Worm (Caenorhabditis elegans) whole organism, young adult: Measurements from ENCODE around the gene ppat-1.

Experiments
- B0261.1 ChIP-seq: sonication (generic microtip); optimal IDR thresholded peaks from 2 replicates; lab custom pipeline; 2016; ENCODE audit warnings: mild to moderate bottlenecking, missing genetic modification characterization, moderate library complexity, missing compliant biosample characterization
- B0336.3 ChIP-seq: fragments of 200-800 bp; sonication (Bioruptor generic); IDR thresholded peaks from 2 replicates; pipeline ENCODE4 v1.3.6; 2022; ENCODE audit warnings: missing genetic modification characterization, missing compliant biosample characterization
- C06A6.2 ChIP-seq: fragments of 200-800 bp; sonication (Bioruptor generic); conservative IDR thresholded peaks from 2 replicates; pipeline ENCODE4 v1.3.6; 2022; ENCODE audit warnings: missing genetic modification characterization, missing compliant biosample characterization
- F10E7.11 ChIP-seq: sonication (generic microtip); optimal IDR thresholded peaks from 2 replicates; lab custom pipeline; 2017; ENCODE audit warnings: mild to moderate bottlenecking, missing genetic modification characterization, moderate library complexity, missing compliant biosample characterization
- F22D6.2 ChIP-seq: sonication (generic microtip); optimal IDR thresholded peaks from 2 replicates; lab custom pipeline; 2016; ENCODE audit warnings: mild to moderate bottlenecking, missing genetic modification characterization, missing compliant biosample characterization
- F23B12.7 ChIP-seq: sonication (generic microtip); optimal IDR thresholded peaks from 2 replicates; lab custom pipeline; 2017; ENCODE audit warnings: missing genetic modification characterization, mild to moderate bottlenecking, missing compliant biosample characterization, antibody characterized with exemption, moderate library complexity; ENCODE audit not compliant: insufficient read depth
- F37B4.10 ChIP-seq: fragments of 200-800 bp; sonication (Bioruptor generic); IDR thresholded peaks from 2 replicates; pipeline ENCODE4 v1.3.6; 2022; ENCODE audit warnings: missing genetic modification characterization, missing compliant biosample characterization
- F52B5.7 ChIP-seq: sonication (generic microtip); optimal IDR thresholded peaks from 2 replicates; lab custom pipeline; 2016; ENCODE audit warnings: mild to moderate bottlenecking, missing genetic modification characterization, missing compliant biosample characterization
- F57A8.1 ChIP-seq: fragments of 200-800 bp; sonication (Bioruptor generic); optimal IDR thresholded peaks from 2 replicates; lab custom pipeline; 2018; ENCODE audit warnings: mild to moderate bottlenecking, missing genetic modification characterization, moderate library complexity, missing compliant biosample characterization
- K11D2.4 ChIP-seq: fragments of 200-800 bp; sonication (Bioruptor generic); IDR thresholded peaks from 2 replicates; pipeline ENCODE4 v1.3.6; 2022; ENCODE audit warnings: missing genetic modification reagents, missing genetic modification characterization, missing compliant biosample characterization
- Y79H2A.3 ChIP-seq: fragments of 200-800 bp; sonication (Bioruptor generic); conservative IDR thresholded peaks from 2 replicates; pipeline ENCODE4 v1.3.6; 2022; ENCODE audit warnings: missing genetic modification reagents, missing genetic modification characterization, missing compliant biosample characterization
- Y95B8A.8 ChIP-seq: fragments of 200-800 bp; sonication (Bioruptor generic); IDR thresholded peaks from 2 replicates; pipeline ENCODE4 v1.3.6; 2022; ENCODE audit warnings: missing genetic modification reagents, missing genetic modification characterization, missing compliant biosample characterization
- aptf-3 ChIP-seq: fragments of 200-800 bp; sonication (Bioruptor generic); IDR thresholded peaks from 2 replicates; pipeline ENCODE4 v1.3.6; 2022; ENCODE audit warnings: missing genetic modification characterization, missing compliant biosample characterization
- attf-3 ChIP-seq: fragments of 200-800 bp; sonication (Bioruptor generic); conservative IDR thresholded peaks from 2 replicates; pipeline ENCODE4 v1.3.6; 2022; ENCODE audit warnings: missing genetic modification reagents, missing genetic modification characterization, missing compliant biosample characterization
- bed-2 ChIP-seq: fragments of 200-800 bp; sonication (Bioruptor generic); IDR thresholded peaks from 2 replicates; pipeline ENCODE4 v1.3.6; 2022; ENCODE audit warnings: missing genetic modification reagents, missing genetic modification characterization, missing compliant biosample characterization
- ccch-3 ChIP-seq: fragments of 200-800 bp; sonication (Bioruptor generic); optimal IDR thresholded peaks from 2 replicates; lab custom pipeline; 2018; ENCODE audit warnings: mild to moderate bottlenecking, missing genetic modification characterization, missing compliant biosample characterization
- cebp-1 ChIP-seq, 2 experiments: fragments of 200-800 bp in 1 of 2; sonication (Bioruptor generic) in 1 of 2; sonication (generic microtip) in 1 of 2; IDR thresholded peaks in 1 of 2; optimal IDR thresholded peaks in 1 of 2; 2 replicates each; pipeline versions ENCODE4 v1.3.6 to Lab custom; 2017 to 2022; ENCODE audit warnings: missing compliant biosample characterization in 2 of 2, missing genetic modification characterization in 2 of 2, mild to moderate bottlenecking in 1 of 2, missing genetic modification reagents in 1 of 2, moderate library complexity in 1 of 2
- cebp-2 ChIP-seq: fragments of 200-800 bp; sonication (Bioruptor generic); IDR thresholded peaks from 2 replicates; pipeline ENCODE4 v1.3.6; 2022; ENCODE audit warnings: missing genetic modification characterization, missing compliant biosample characterization
- ceh-40 ChIP-seq: fragments of 200-800 bp; sonication (Bioruptor generic); IDR thresholded peaks from 2 replicates; pipeline ENCODE4 v1.3.6; 2022; ENCODE audit warnings: missing genetic modification characterization, missing compliant biosample characterization
- dox-1 ChIP-seq: fragments of 200-800 bp; sonication (Bioruptor generic); IDR thresholded peaks from 2 replicates; pipeline ENCODE4 v1.3.6; 2022; ENCODE audit warnings: missing genetic modification reagents, missing genetic modification characterization, missing compliant biosample characterization
- egl-18 ChIP-seq: fragments of 200-800 bp; sonication (Bioruptor generic); IDR thresholded peaks from 2 replicates; pipeline ENCODE4 v1.3.6; 2022; ENCODE audit warnings: missing genetic modification reagents, missing genetic modification characterization, missing compliant biosample characterization
- egl-44 ChIP-seq: fragments of 200-800 bp; sonication (Bioruptor generic); IDR thresholded peaks from 2 replicates; pipeline ENCODE4 v1.3.6; 2022; ENCODE audit warnings: missing genetic modification reagents, missing genetic modification characterization, missing compliant biosample characterization
- egrh-3 ChIP-seq: fragments of 200-800 bp; sonication (Bioruptor generic); IDR thresholded peaks from 2 replicates; pipeline ENCODE4 v1.3.6; 2022; ENCODE audit warnings: missing genetic modification reagents, missing genetic modification characterization, missing compliant biosample characterization
- ekl-4 ChIP-seq: fragments of 200-800 bp; sonication (Bioruptor generic); IDR thresholded peaks from 2 replicates; pipeline ENCODE4 v1.3.6; 2022; ENCODE audit warnings: missing genetic modification reagents, missing genetic modification characterization, missing compliant biosample characterization
- hlh-12 ChIP-seq: sonication (generic microtip); optimal IDR thresholded peaks from 2 replicates; lab custom pipeline; 2016; ENCODE audit warnings: missing genetic modification characterization, missing compliant biosample characterization
- lin-26 ChIP-seq: fragments of 200-800 bp; sonication (Bioruptor generic); IDR thresholded peaks from 2 replicates; pipeline ENCODE4 v1.3.6; 2022; ENCODE audit warnings: missing genetic modification reagents, missing genetic modification characterization, missing compliant biosample characterization
- lin-40 ChIP-seq: sonication (generic microtip); optimal IDR thresholded peaks from 2 replicates; lab custom pipeline; 2016; ENCODE audit warnings: missing genetic modification characterization, mild to moderate bottlenecking, missing compliant biosample characterization, missing genotype, missing genetic modification reagents
- lir-1 ChIP-seq: fragments of 200-800 bp; sonication (Bioruptor generic); conservative IDR thresholded peaks from 2 replicates; pipeline ENCODE4 v1.3.6; 2022; ENCODE audit warnings: missing genetic modification reagents, missing genetic modification characterization, missing compliant biosample characterization
- lsl-1 ChIP-seq: fragments of 200-800 bp; sonication (Bioruptor generic); optimal IDR thresholded peaks from 2 replicates; lab custom pipeline; 2018; ENCODE audit warnings: mild to moderate bottlenecking, missing genetic modification characterization, moderate library complexity, missing compliant biosample characterization
- lsy-27 ChIP-seq: sonication (generic microtip); optimal IDR thresholded peaks from 2 replicates; lab custom pipeline; 2017; ENCODE audit warnings: missing genetic modification characterization, mild to moderate bottlenecking, missing compliant biosample characterization, antibody characterized with exemption, missing genotype, borderline replicate concordance; ENCODE audit not compliant: insufficient read depth
- madf-3 ChIP-seq: fragments of 200-800 bp; sonication (Bioruptor generic); IDR thresholded peaks from 2 replicates; pipeline ENCODE4 v1.3.6; 2022; ENCODE audit warnings: missing genetic modification reagents, missing genetic modification characterization, missing compliant biosample characterization
- mxl-1 ChIP-seq: sonication (generic microtip); optimal IDR thresholded peaks from 2 replicates; lab custom pipeline; 2016; ENCODE audit warnings: missing genetic modification characterization, missing compliant biosample characterization
- nfya-1 ChIP-seq: sonication (generic microtip); optimal IDR thresholded peaks from 2 replicates; lab custom pipeline; 2017; ENCODE audit warnings: antibody characterized with exemption, missing compliant biosample characterization, missing genetic modification characterization, borderline replicate concordance; ENCODE audit not compliant: insufficient read depth
- nhr-179 ChIP-seq: sonication (generic microtip); optimal IDR thresholded peaks from 2 replicates; lab custom pipeline; 2016; ENCODE audit warnings: mild to moderate bottlenecking, missing genetic modification characterization, missing compliant biosample characterization
- nhr-27 ChIP-seq: fragments of 200-800 bp; sonication (Bioruptor generic); optimal IDR thresholded peaks from 2 replicates; lab custom pipeline; 2018; ENCODE audit warnings: mild to moderate bottlenecking, missing genetic modification characterization, moderate library complexity, missing compliant biosample characterization
- nhr-80 ChIP-seq: sonication (generic microtip); optimal IDR thresholded peaks from 2 replicates; lab custom pipeline; 2016; ENCODE audit warnings: missing genetic modification characterization, missing compliant biosample characterization
- pbrm-1 ChIP-seq: fragments of 200-800 bp; sonication (Bioruptor generic); IDR thresholded peaks from 2 replicates; pipeline ENCODE4 v1.3.6; 2022; ENCODE audit warnings: missing genetic modification reagents, missing genetic modification characterization, missing compliant biosample characterization
- rec-8 ChIP-seq, 2 experiments: sonication (generic microtip); optimal IDR thresholded peaks; 2 replicates each; lab custom pipeline; 2016; ENCODE audit warnings: mild to moderate bottlenecking in 2 of 2, missing genetic modification characterization in 2 of 2, missing genetic modification reagents in 2 of 2, missing genotype in 2 of 2, missing biosample characterization in 1 of 2, missing compliant biosample characterization in 1 of 2, moderate library complexity in 1 of 2
- snpc-3.4 ChIP-seq: sonication (generic microtip); optimal IDR thresholded peaks from 2 replicates; lab custom pipeline; 2017; ENCODE audit warnings: missing genetic modification characterization, mild to moderate bottlenecking, missing compliant biosample characterization, antibody characterized with exemption, moderate library complexity, missing genotype, missing genetic modification reagents
- somi-1 ChIP-seq: fragments of 200-800 bp; sonication (Bioruptor generic); optimal IDR thresholded peaks from 2 replicates; lab custom pipeline; 2018; ENCODE audit warnings: mild to moderate bottlenecking, missing genetic modification characterization, missing compliant biosample characterization
- tbx-9 ChIP-seq: sonication (generic microtip); optimal IDR thresholded peaks from 2 replicates; lab custom pipeline; 2016; ENCODE audit warnings: borderline replicate concordance, missing genetic modification characterization, inconsistent platforms, missing compliant biosample characterization
- ztf-22 ChIP-seq: fragments of 200-800 bp; sonication (Bioruptor generic); optimal IDR thresholded peaks from 2 replicates; lab custom pipeline; 2018; ENCODE audit warnings: mild to moderate bottlenecking, missing genetic modification characterization, moderate library complexity, missing compliant biosample characterization

The ppat-1 gene

ce11 chrIII:4668073-4668472 lies 21.0 kb upstream of the ppat-1 start:
- no peak for TF ChIP-seq snpc-3.4 (tag; lab: Kevin White, UChicago)
- TF ChIP-seq nhr-80 (tag; lab: Kevin White, UChicago): peak; percentile 23
- TF ChIP-seq egl-18 (GFP tag; lab: Robert Waterston, UW): no peak
- no peak for TF ChIP-seq rec-8 (tag; optimal IDR thresholded peaks at IDR 0.05; lab: Kevin White, UChicago)

- no peak for TF ChIP-seq egl-18 (GFP tag; lab: Robert Waterston, UW)
- TF ChIP-seq hlh-12 (tag; lab: Kevin White, UChicago): no peak
- no peak for TF ChIP-seq ccch-3 (GFP tag; lab: Kevin White, UChicago)
- TF ChIP-seq ekl-4 (GFP tag; lab: Robert Waterston, UW): no peak
- TF ChIP-seq C06A6.2: no peak
- TF ChIP-seq cebp-1 (GFP tag; IDR thresholded peaks at IDR 0.05; lab: Robert Waterston, UW): no peak
- TF ChIP-seq cebp-1 (tag; optimal IDR thresholded peaks at IDR 0.05; lab: Kevin White, UChicago): no peak
- no peak for TF ChIP-seq Y95B8A.8 (GFP tag; lab: Robert Waterston, UW)
- TF ChIP-seq Y79H2A.3 (GFP tag; lab: Robert Waterston, UW): no peak
- no peak for TF ChIP-seq egl-44 (GFP tag; lab: Robert Waterston, UW)
- no peak for TF ChIP-seq mxl-1
- TF ChIP-seq ztf-22: no peak
- TF ChIP-seq nhr-27 (tag; lab: Kevin White, UChicago): no peak
- TF ChIP-seq lsy-27: no peak
- TF ChIP-seq cebp-2 (GFP tag; lab: Robert Waterston, UW): no peak
- TF ChIP-seq, all 124 proteins: peak for 0
Observed at ce11 chrIII:4671491-4671890, 17.6 kb upstream of the ppat-1 start, which contains the start of gene T23F11.11. TSS of gene T23F11.11 (minus strand) at chrIII:4671591.

ce11 chrIII:4671949-4672348 lies 17.1 kb upstream of the ppat-1 start, which contains the start of gene srg-13:
TSS of gene srg-13 (plus strand) at chrIII:4672249.
- no peak for TF ChIP-seq B0336.3 (GFP tag; lab: Robert Waterston, UW)
- no peak for TF ChIP-seq attf-3
- no peak for TF ChIP-seq ccch-3 (GFP tag; lab: Kevin White, UChicago)
- TF ChIP-seq K11D2.4 (GFP tag; lab: Robert Waterston, UW): no peak
- TF ChIP-seq tbx-9 (tag; lab: Kevin White, UChicago): no peak
- TF ChIP-seq B0261.1: no peak
- TF ChIP-seq F10E7.11: no peak
- TF ChIP-seq dox-1 (GFP tag; lab: Robert Waterston, UW): no peak
- TF ChIP-seq F23B12.7 (tag; lab: Kevin White, UChicago): no peak
- TF ChIP-seq aptf-3 (GFP tag; lab: Robert Waterston, UW): no peak
- no peak for TF ChIP-seq bed-2
- no peak for TF ChIP-seq pbrm-1 (GFP tag; lab: Robert Waterston, UW)
- TF ChIP-seq lir-1 (GFP tag; lab: Robert Waterston, UW): no peak
- TF ChIP-seq lin-26 (GFP tag; lab: Robert Waterston, UW): no peak
- TF ChIP-seq egrh-3 (GFP tag; lab: Robert Waterston, UW): no peak
- TF ChIP-seq F52B5.7: no peak
- TF ChIP-seq F22D6.2: no peak

- TF ChIP-seq nhr-179 (tag; lab: Kevin White, UChicago) (no peak), egrh-3 (GFP tag; lab: Robert Waterston, UW) (no peak), lsl-1 (GFP tag; lab: Kevin White, UChicago) (no peak), F37B4.10 (GFP tag; lab: Robert Waterston, UW) (no peak), attf-3 (no peak), B0261.1 (no peak), F57A8.1 (GFP tag; lab: Kevin White, UChicago) (no peak), lin-40 (tag; lab: Kevin White, UChicago) (no peak), madf-3 (GFP tag; lab: Robert Waterston, UW) (no peak), ceh-40 (no peak), somi-1 (GFP tag; lab: Kevin White, UChicago) (no peak), C06A6.2 (no peak), nfya-1 (tag; lab: Kevin White, UChicago) (no peak)
Observed at ce11 chrIII:4677466-4677865, 11.6 kb upstream of the ppat-1 start, which contains the start of gene srg-10. TSS of gene srg-10 (plus strand) at chrIII:4677766.
